Worm (Caenorhabditis elegans) whole organism, young adult: ENCODE data around the gene clec-88.

Source experiments
- B0019.2 ChIP-seq: fragments of 200-800 bp; sonication (Bioruptor generic); conservative IDR thresholded peaks from 2 replicates; pipeline ENCODE4 v1.3.6; 2022; ENCODE audit warnings: missing genetic modification reagents, missing genetic modification characterization, missing compliant biosample characterization
- B0261.1 ChIP-seq: sonication (generic microtip); optimal IDR thresholded peaks from 2 replicates; lab custom pipeline; 2016; ENCODE audit warnings: mild to moderate bottlenecking, missing genetic modification characterization, moderate library complexity, missing compliant biosample characterization
- C06A6.2 ChIP-seq: fragments of 200-800 bp; sonication (Bioruptor generic); conservative IDR thresholded peaks from 2 replicates; pipeline ENCODE4 v1.3.6; 2022; ENCODE audit warnings: missing genetic modification characterization, missing compliant biosample characterization
- C17E4.6 ChIP-seq: fragments of 200-800 bp; sonication (Bioruptor generic); IDR thresholded peaks from 2 replicates; pipeline ENCODE4 v1.3.6; 2022; ENCODE audit warnings: missing genetic modification reagents, missing genetic modification characterization, missing compliant biosample characterization
- F10E7.11 ChIP-seq: sonication (generic microtip); optimal IDR thresholded peaks from 2 replicates; lab custom pipeline; 2017; ENCODE audit warnings: mild to moderate bottlenecking, missing genetic modification characterization, moderate library complexity, missing compliant biosample characterization
- F23B12.7 ChIP-seq: sonication (generic microtip); optimal IDR thresholded peaks from 2 replicates; lab custom pipeline; 2017; ENCODE audit warnings: missing genetic modification characterization, mild to moderate bottlenecking, missing compliant biosample characterization, antibody characterized with exemption, moderate library complexity; ENCODE audit not compliant: insufficient read depth
- K12H6.12 ChIP-seq: fragments of 200-800 bp; sonication (Bioruptor generic); optimal IDR thresholded peaks from 2 replicates; lab custom pipeline; 2018; ENCODE audit warnings: mild to moderate bottlenecking, missing genetic modification characterization, missing compliant biosample characterization
- T26A5.8 ChIP-seq: sonication (generic microtip); optimal IDR thresholded peaks from 2 replicates; lab custom pipeline; 2016; ENCODE audit warnings: missing genetic modification characterization, missing compliant biosample characterization
- Y95B8A.8 ChIP-seq: fragments of 200-800 bp; sonication (Bioruptor generic); IDR thresholded peaks from 2 replicates; pipeline ENCODE4 v1.3.6; 2022; ENCODE audit warnings: missing genetic modification reagents, missing genetic modification characterization, missing compliant biosample characterization
- ZK185.1 ChIP-seq: sonication (generic microtip); optimal IDR thresholded peaks from 2 replicates; lab custom pipeline; 2016; ENCODE audit warnings: mild to moderate bottlenecking, missing genetic modification characterization, missing compliant biosample characterization; ENCODE audit not compliant: poor library complexity, severe bottlenecking
- akir-1 ChIP-seq: fragments of 200-800 bp; sonication (Bioruptor generic); optimal IDR thresholded peaks from 2 replicates; lab custom pipeline; 2018; ENCODE audit warnings: mild to moderate bottlenecking, missing genetic modification characterization, moderate library complexity, missing compliant biosample characterization
- aptf-2 ChIP-seq: fragments of 200-800 bp; sonication (Bioruptor generic); conservative IDR thresholded peaks from 2 replicates; pipeline ENCODE4 v1.3.6; 2022; ENCODE audit warnings: missing genetic modification reagents, missing genetic modification characterization, missing compliant biosample characterization
- athp-1 ChIP-seq: sonication (generic microtip); optimal IDR thresholded peaks from 2 replicates; lab custom pipeline; 2017; ENCODE audit warnings: mild to moderate bottlenecking, missing genetic modification characterization, missing compliant biosample characterization
- attf-3 ChIP-seq: fragments of 200-800 bp; sonication (Bioruptor generic); conservative IDR thresholded peaks from 2 replicates; pipeline ENCODE4 v1.3.6; 2022; ENCODE audit warnings: missing genetic modification reagents, missing genetic modification characterization, missing compliant biosample characterization
- attf-6 ChIP-seq: fragments of 200-800 bp; sonication (Bioruptor generic); IDR thresholded peaks from 2 replicates; pipeline ENCODE4 v1.3.6; 2022; ENCODE audit warnings: missing genetic modification reagents, missing genetic modification characterization, missing compliant biosample characterization
- bed-1 ChIP-seq: fragments of 200-800 bp; sonication (Bioruptor generic); IDR thresholded peaks from 2 replicates; pipeline ENCODE4 v1.3.6; 2022; ENCODE audit warnings: missing genetic modification reagents, missing genetic modification characterization, missing compliant biosample characterization
- cebp-1 ChIP-seq, 2 experiments: fragments of 200-800 bp in 1 of 2; sonication (Bioruptor generic) in 1 of 2; sonication (generic microtip) in 1 of 2; IDR thresholded peaks in 1 of 2; optimal IDR thresholded peaks in 1 of 2; 2 replicates each; pipeline versions ENCODE4 v1.3.6 to Lab custom; 2017 to 2022; ENCODE audit warnings: missing compliant biosample characterization in 2 of 2, missing genetic modification characterization in 2 of 2, mild to moderate bottlenecking in 1 of 2, missing genetic modification reagents in 1 of 2, moderate library complexity in 1 of 2
- cebp-2 ChIP-seq: fragments of 200-800 bp; sonication (Bioruptor generic); IDR thresholded peaks from 2 replicates; pipeline ENCODE4 v1.3.6; 2022; ENCODE audit warnings: missing genetic modification characterization, missing compliant biosample characterization
- ceh-58 ChIP-seq: fragments of 200-800 bp; sonication (Bioruptor generic); IDR thresholded peaks from 2 replicates; pipeline ENCODE4 v1.3.6; 2022; ENCODE audit warnings: missing genetic modification characterization, missing compliant biosample characterization
- ceh-79 ChIP-seq: sonication (generic microtip); optimal IDR thresholded peaks from 2 replicates; lab custom pipeline; 2017; ENCODE audit warnings: mild to moderate bottlenecking, missing genetic modification characterization, missing compliant biosample characterization
- ceh-91 ChIP-seq: fragments of 200-800 bp; sonication (Bioruptor generic); IDR thresholded peaks from 2 replicates; pipeline ENCODE4 v1.3.6; 2022; ENCODE audit warnings: missing genetic modification reagents, missing genetic modification characterization, missing compliant biosample characterization
- die-1 ChIP-seq: sonication (generic microtip); optimal IDR thresholded peaks from 2 replicates; lab custom pipeline; 2016; ENCODE audit warnings: missing genotype, mild to moderate bottlenecking, missing genetic modification characterization, missing compliant biosample characterization
- efl-1 ChIP-seq: fragments of 150-350 bp; optimal IDR thresholded peaks from 2 replicates; lab custom pipeline; 2014; ENCODE audit warnings: missing biosample characterization, missing genetic modification reagents, missing genetic modification characterization
- egrh-3 ChIP-seq: fragments of 200-800 bp; sonication (Bioruptor generic); IDR thresholded peaks from 2 replicates; pipeline ENCODE4 v1.3.6; 2022; ENCODE audit warnings: missing genetic modification reagents, missing genetic modification characterization, missing compliant biosample characterization
- ekl-4 ChIP-seq: fragments of 200-800 bp; sonication (Bioruptor generic); IDR thresholded peaks from 2 replicates; pipeline ENCODE4 v1.3.6; 2022; ENCODE audit warnings: missing genetic modification reagents, missing genetic modification characterization, missing compliant biosample characterization
- fkh-3 ChIP-seq: sonication (generic microtip); optimal IDR thresholded peaks from 2 replicates; lab custom pipeline; 2016; ENCODE audit warnings: mild to moderate bottlenecking, missing genetic modification characterization, missing compliant biosample characterization
- gei-17 ChIP-seq: fragments of 200-800 bp; sonication (Bioruptor generic); optimal IDR thresholded peaks from 2 replicates; lab custom pipeline; 2018; ENCODE audit warnings: mild to moderate bottlenecking, missing genetic modification characterization, missing compliant biosample characterization
- him-1 ChIP-seq: sonication (generic microtip); optimal IDR thresholded peaks from 2 replicates; lab custom pipeline; 2016; ENCODE audit warnings: missing genotype, missing genetic modification reagents, missing genetic modification characterization, missing compliant biosample characterization
- hmg-1.2 ChIP-seq: fragments of 200-800 bp; sonication (Bioruptor generic); IDR thresholded peaks from 2 replicates; pipeline ENCODE4 v1.3.6; 2022; ENCODE audit warnings: missing genetic modification reagents, missing genetic modification characterization, missing compliant biosample characterization
- hrde-1 ChIP-seq: sonication (generic microtip); optimal IDR thresholded peaks from 2 replicates; lab custom pipeline; 2016; ENCODE audit warnings: missing genetic modification characterization, mild to moderate bottlenecking, missing compliant biosample characterization, moderate library complexity, missing genotype, missing genetic modification reagents, borderline replicate concordance
- hsf-1 ChIP-seq: fragments of 200-800 bp; sonication (Bioruptor generic); IDR thresholded peaks from 2 replicates; pipeline ENCODE4 v1.3.6; 2022; ENCODE audit warnings: missing genetic modification reagents, missing genetic modification characterization, missing compliant biosample characterization
- lin-40 ChIP-seq: sonication (generic microtip); optimal IDR thresholded peaks from 2 replicates; lab custom pipeline; 2016; ENCODE audit warnings: missing genetic modification characterization, mild to moderate bottlenecking, missing compliant biosample characterization, missing genotype, missing genetic modification reagents
- lsl-1 ChIP-seq: fragments of 200-800 bp; sonication (Bioruptor generic); optimal IDR thresholded peaks from 2 replicates; lab custom pipeline; 2018; ENCODE audit warnings: mild to moderate bottlenecking, missing genetic modification characterization, moderate library complexity, missing compliant biosample characterization
- lsy-27 ChIP-seq: sonication (generic microtip); optimal IDR thresholded peaks from 2 replicates; lab custom pipeline; 2017; ENCODE audit warnings: missing genetic modification characterization, mild to moderate bottlenecking, missing compliant biosample characterization, antibody characterized with exemption, missing genotype, borderline replicate concordance; ENCODE audit not compliant: insufficient read depth
- madf-6 ChIP-seq: fragments of 200-800 bp; sonication (Bioruptor generic); IDR thresholded peaks from 2 replicates; pipeline ENCODE4 v1.3.6; 2022; ENCODE audit warnings: missing genetic modification reagents, missing genetic modification characterization, missing compliant biosample characterization
- madf-8 ChIP-seq: fragments of 200-800 bp; sonication (Bioruptor generic); conservative IDR thresholded peaks from 2 replicates; pipeline ENCODE4 v1.3.6; 2022; ENCODE audit warnings: missing genetic modification reagents, missing genetic modification characterization, missing compliant biosample characterization
- mes-4 ChIP-seq: sonication (generic microtip); optimal IDR thresholded peaks from 2 replicates; lab custom pipeline; 2016; ENCODE audit warnings: missing genotype, missing genetic modification characterization, missing compliant biosample characterization
- mxl-1 ChIP-seq: sonication (generic microtip); optimal IDR thresholded peaks from 2 replicates; lab custom pipeline; 2016; ENCODE audit warnings: missing genetic modification characterization, missing compliant biosample characterization
- nfya-1 ChIP-seq: sonication (generic microtip); optimal IDR thresholded peaks from 2 replicates; lab custom pipeline; 2017; ENCODE audit warnings: antibody characterized with exemption, missing compliant biosample characterization, missing genetic modification characterization, borderline replicate concordance; ENCODE audit not compliant: insufficient read depth
- rcor-1 ChIP-seq: fragments of 200-800 bp; sonication (Bioruptor generic); IDR thresholded peaks from 2 replicates; pipeline ENCODE4 v1.3.6; 2022; ENCODE audit warnings: missing genetic modification reagents, missing genetic modification characterization, missing compliant biosample characterization
- sea-2 ChIP-seq: fragments of 200-800 bp; sonication (Bioruptor generic); IDR thresholded peaks from 2 replicates; pipeline ENCODE4 v1.3.6; 2022; ENCODE audit warnings: missing genetic modification characterization, missing compliant biosample characterization
- snpc-4 ChIP-seq, 5 experiments: fragments of 150-350 bp in 1 of 5; sonication (generic microtip) in 4 of 5; optimal IDR thresholded peaks; 2 replicates each; lab custom pipeline; 2014 to 2018; ENCODE audit warnings: missing genetic modification characterization in 5 of 5, missing biosample characterization in 3 of 5, antibody characterized with exemption in 2 of 5, mild to moderate bottlenecking in 2 of 5, missing compliant biosample characterization in 2 of 5, missing genotype in 2 of 5, moderate library complexity in 2 of 5, missing genetic modification reagents in 1 of 5
- tbx-9 ChIP-seq: sonication (generic microtip); optimal IDR thresholded peaks from 2 replicates; lab custom pipeline; 2016; ENCODE audit warnings: borderline replicate concordance, missing genetic modification characterization, inconsistent platforms, missing compliant biosample characterization
- unc-130 ChIP-seq: sonication (generic microtip); optimal IDR thresholded peaks from 2 replicates; lab custom pipeline; 2016; ENCODE audit warnings: missing genetic modification reagents, missing genetic modification characterization, missing compliant biosample characterization
- unc-62 ChIP-seq: fragments of 150-350 bp; optimal IDR thresholded peaks from 2 replicates; lab custom pipeline; 2014; ENCODE audit warnings: missing biosample characterization, missing genetic modification reagents, missing genetic modification characterization
- ztf-26 ChIP-seq: sonication (generic microtip); optimal IDR thresholded peaks from 2 replicates; lab custom pipeline; 2017; ENCODE audit warnings: missing genetic modification characterization, missing compliant biosample characterization
- ztf-3 ChIP-seq: fragments of 200-800 bp; sonication (Bioruptor generic); optimal IDR thresholded peaks from 2 replicates; lab custom pipeline; 2018; ENCODE audit warnings: mild to moderate bottlenecking, missing genetic modification characterization, missing compliant biosample characterization

Gene clec-88

ce11 chrII:6370110-6370509, 4.6 kb downstream of the clec-88 start (continued):
- TF ChIP-seq attf-3 (GFP tag; lab: Robert Waterston, UW) (peak; percentile 45; the same call in 1 of the 2 replicates), ceh-91 (GFP tag; lab: Robert Waterston, UW) (peak; percentile 48; the same call in 1 of the 2 replicates), nfya-1 (tag; lab: Kevin White, UChicago) (no peak), hmg-1.2 (GFP tag; lab: Robert Waterston, UW) (peak; percentile 97), mes-4 (tag; lab: Kevin White, UChicago) (no peak), gei-17 (peak; percentile 3), C17E4.6 (no peak), efl-1 (peak; percentile 57), hsf-1 (no peak), ceh-79 (tag; lab: Kevin White, UChicago) (no peak), cebp-2 (no peak), athp-1 (peak; percentile 67), F10E7.11 (tag; lab: Kevin White, UChicago) (no peak), sea-2 (GFP tag; lab: Robert Waterston, UW) (no peak), unc-130 (GFP tag; lab: Kevin White, UChicago) (peak; percentile 15), ekl-4 (GFP tag; lab: Robert Waterston, UW) (peak; percentile 59; the same call in 1 of the 2 replicates), ztf-26 (tag; lab: Kevin White, UChicago) (peak; percentile 20), lsy-27 (no peak), attf-6 (GFP tag; lab: Robert Waterston, UW) (0 out of 2 replicates have a peak, but pooled peaks have one; percentile 25), him-1 (tag; lab: Kevin White, UChicago) (no peak), B0261.1 (tag; lab: Kevin White, UChicago) (no peak), C06A6.2 (GFP tag; lab: Robert Waterston, UW) (0 out of 2 replicates have a peak, but pooled peaks have one; percentile 18), ceh-58 (GFP tag; lab: Robert Waterston, UW) (no peak), unc-62 (GFP tag; lab: Kevin White, UChicago) (no peak), ztf-3 (no peak), fkh-3 (tag; lab: Kevin White, UChicago) (no peak), akir-1 (GFP tag; lab: Kevin White, UChicago) (no peak), die-1 (tag; lab: Kevin White, UChicago) (no peak), madf-8 (GFP tag; lab: Robert Waterston, UW) (peak; percentile 57), madf-6 (GFP tag; lab: Robert Waterston, UW) (peak; percentile 81), F23B12.7 (tag; lab: Kevin White, UChicago) (peak; percentile 95), mxl-1 (tag; lab: Kevin White, UChicago) (no peak), aptf-2 (GFP tag; lab: Robert Waterston, UW) (no peak), snpc-4 (GFP tag; optimal IDR thresholded peaks at IDR 0.05; lab: Kevin White, UChicago) (no peak), snpc-4 (tag; optimal IDR thresholded peaks at IDR 0.05; lab: Kevin White, UChicago) (peak; percentile 31 to 63 (median 53)), hrde-1 (no peak), rcor-1 (GFP tag; lab: Robert Waterston, UW) (peak; percentile 64; the same call in 1 of the 2 replicates), tbx-9 (tag; lab: Kevin White, UChicago) (no peak), Y95B8A.8 (GFP tag; lab: Robert Waterston, UW) (peak; percentile 68; the same call in 1 of the 2 replicates), lin-40 (tag; lab: Kevin White, UChicago) (peak; percentile 72), T26A5.8 (tag; lab: Kevin White, UChicago) (no peak), cebp-1 (GFP tag; IDR thresholded peaks at IDR 0.05; lab: Robert Waterston, UW) (no peak), cebp-1 (tag; optimal IDR thresholded peaks at IDR 0.05; lab: Kevin White, UChicago) (peak; percentile 77), egrh-3 (peak; percentile 41; the same call in 1 of the 2 replicates), K12H6.12 (tag; lab: Kevin White, UChicago) (peak; percentile 68), lsl-1 (GFP tag; lab: Kevin White, UChicago) (peak; percentile 75), B0019.2 (peak; percentile 40; the same call in 1 of the 2 replicates), ZK185.1 (tag; lab: Kevin White, UChicago) (peak; percentile 74), bed-1 (no peak)
